Fruit fly (Drosophila melanogaster): Measurements from ENCODE around the gene Nplp2.

Gene Nplp2

DNA sequence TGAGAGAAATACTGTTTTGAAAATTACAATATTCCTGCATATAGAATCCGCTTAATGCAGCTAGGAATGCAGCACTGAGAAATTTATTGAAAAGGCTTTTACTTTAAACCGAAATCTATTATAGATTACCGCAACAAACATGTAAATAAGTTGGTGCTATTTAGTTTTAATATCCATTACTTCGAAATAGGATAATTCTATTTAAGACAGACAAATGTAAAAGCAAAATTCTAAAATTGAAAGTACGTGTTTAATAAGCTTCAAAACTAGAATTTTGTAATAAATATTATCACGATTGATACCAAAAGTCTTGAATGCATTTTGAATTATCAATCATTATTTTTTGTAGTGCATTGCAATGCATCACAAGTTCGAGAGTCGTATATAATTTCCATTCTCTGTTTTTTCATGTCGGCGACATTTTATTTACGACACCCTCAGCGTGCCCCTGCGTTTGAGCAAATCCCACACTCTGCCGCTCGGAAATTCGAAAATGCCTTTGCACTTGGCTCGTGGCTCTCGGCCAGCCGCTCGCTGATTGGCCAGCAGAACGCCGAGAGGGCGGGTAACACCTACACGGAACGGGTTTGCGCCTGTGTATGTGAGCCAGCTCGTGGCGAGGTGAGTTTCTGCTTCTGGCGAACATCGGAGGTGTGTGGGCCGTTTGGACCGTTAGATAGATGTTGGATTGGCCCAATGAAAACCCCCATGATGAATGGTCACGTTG is 47.1 kb downstream of the Nplp2 start (continued):
- TF ChIP-seq CG6813 (GFP tag; optimal IDR thresholded peaks at IDR 0.05) (no peak), CG10366 (GFP tag; IDR thresholded peaks at IDR 0.05) (no peak), Spps (tag; optimal IDR thresholded peaks at IDR 0.05) (no peak), CG11504 (tag; optimal IDR thresholded peaks at IDR 0.05) (peak; percentile 63), pfk (GFP tag; optimal IDR thresholded peaks at IDR 0.05) (no peak), CG13894 (tag; optimal IDR thresholded peaks at IDR 0.05) (no peak), Dip3 (GFP tag; optimal IDR thresholded peaks at IDR 0.05) (no peak), CG16815 (GFP tag; optimal IDR thresholded peaks at IDR 0.05) (peak; percentile 47), Hr78 (GFP tag; optimal IDR thresholded peaks at IDR 0.05) (no peak), Max (GFP tag; optimal IDR thresholded peaks at IDR 0.05) (no peak), al (GFP tag; IDR thresholded peaks at IDR 0.05) (no peak), CG1529 (GFP tag; optimal IDR thresholded peaks at IDR 0.05) (no peak), CG9437 (GFP tag; optimal IDR thresholded peaks at IDR 0.05) (peak; percentile 11), tap (tag; optimal IDR thresholded peaks at IDR 0.05) (no peak), knrl (GFP tag; IDR thresholded peaks at IDR 0.05; ENCODE audit: partially characterized antibody) (no peak), CG3838 (GFP tag; optimal IDR thresholded peaks at IDR 0.05) (no peak), CG30020 (tag; optimal IDR thresholded peaks at IDR 0.05) (no peak), CG11723 (GFP tag; optimal IDR thresholded peaks at IDR 0.05) (no peak), CG33213 (GFP tag; optimal IDR thresholded peaks at IDR 0.05) (no peak), h (optimal IDR thresholded peaks at IDR 0.05) (no peak), onecut (GFP tag; IDR thresholded peaks at IDR 0.05) (no peak), CG12659 (GFP tag; optimal IDR thresholded peaks at IDR 0.05) (no peak), gsb-n (tag; optimal IDR thresholded peaks at IDR 0.05) (peak; percentile 6), CG6854 (GFP tag; optimal IDR thresholded peaks at IDR 0.05) (no peak), pros (GFP tag; optimal IDR thresholded peaks at IDR 0.05) (no peak), dmrt11E (tag; optimal IDR thresholded peaks at IDR 0.05) (peak; percentile 70), Dll (GFP tag; IDR thresholded peaks at IDR 0.05; ENCODE audit: partially characterized antibody) (no peak), ac (GFP tag; optimal IDR thresholded peaks at IDR 0.05) (no peak), gsb (GFP tag; IDR thresholded peaks at IDR 0.05) (no peak), CG6654 (GFP tag; optimal IDR thresholded peaks at IDR 0.05) (peak; percentile 25), CG6689 (GFP tag; IDR thresholded peaks at IDR 0.05) (peak; percentile 48), kah (GFP tag; optimal IDR thresholded peaks at IDR 0.05) (no peak), her (GFP tag; optimal IDR thresholded peaks at IDR 0.05) (no peak), Blimp-1 (GFP tag; optimal IDR thresholded peaks at IDR 0.05) (peak; percentile 36), CG17385 (GFP tag; optimal IDR thresholded peaks at IDR 0.05) (no peak), Rx (GFP tag; IDR thresholded peaks at IDR 0.05) (no peak), bab2 (GFP tag; optimal IDR thresholded peaks at IDR 0.05) (no peak), Ptx1 (GFP tag; IDR thresholded peaks at IDR 0.05) (no peak), crp (GFP tag; optimal IDR thresholded peaks at IDR 0.05) (no peak), crol (GFP tag; IDR thresholded peaks at IDR 0.05) (no peak), CG11398 (GFP tag; optimal IDR thresholded peaks at IDR 0.05) (no peak), Hand (GFP tag; optimal IDR thresholded peaks at IDR 0.05) (no peak), tll (GFP tag; optimal IDR thresholded peaks at IDR 0.05) (no peak), CG10979 (tag; optimal IDR thresholded peaks at IDR 0.05) (peak; percentile 62), Optix (GFP tag; IDR thresholded peaks at IDR 0.05) (no peak), Gsc (GFP tag; IDR thresholded peaks at IDR 0.05) (no peak), grau (tag; optimal IDR thresholded peaks at IDR 0.05) (no peak), stc (GFP tag; IDR thresholded peaks at IDR 0.05) (no peak), slou (GFP tag; optimal IDR thresholded peaks at IDR 0.05) (no peak), Taf1 (GFP tag; IDR thresholded peaks at IDR 0.05) (no peak)
